Worm (Caenorhabditis elegans): ENCODE data around the gene nhr-94.

Gene nhr-94

DNA sequence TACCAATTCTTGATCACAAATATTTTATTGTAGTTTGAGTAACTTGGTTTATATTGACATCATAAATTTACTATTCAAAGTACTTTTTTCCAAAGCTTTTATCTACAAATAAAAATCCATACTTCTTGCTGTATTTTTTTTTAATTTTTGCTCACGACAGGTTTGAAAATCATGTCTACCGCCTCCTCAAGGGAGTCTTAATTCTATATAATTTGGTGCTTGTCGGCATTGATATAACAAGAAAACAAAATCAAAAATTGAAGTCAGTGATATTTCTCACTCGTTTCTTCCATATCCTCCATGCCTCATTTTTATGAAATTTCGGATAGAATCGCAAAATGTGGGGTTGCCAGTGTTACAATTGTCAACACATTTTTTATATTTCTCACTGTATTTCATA, 40.7 kb downstream of the nhr-94 start, which contains the start of gene str-47:
Gene str-47 (plus strand): TSS at position 301 of the 400 bp plus-strand sequence.
- TF ChIP-seq B0310.2 (tag; optimal IDR thresholded peaks at IDR 0.05) (no peak), scrt-1 (GFP tag; IDR thresholded peaks at IDR 0.05) (no peak), F13C5.2 (tag; optimal IDR thresholded peaks at IDR 0.05) (no peak), hmg-4 (GFP tag; optimal IDR thresholded peaks at IDR 0.05) (no peak), tra-4 (tag; optimal IDR thresholded peaks at IDR 0.05) (no peak), ceh-36 (tag; optimal IDR thresholded peaks at IDR 0.05) (no peak), aly-1 (tag; optimal IDR thresholded peaks at IDR 0.05) (no peak), pes-1 (GFP tag; IDR thresholded peaks at IDR 0.05) (no peak), sea-1 (GFP tag; conservative IDR thresholded peaks at IDR 0.05) (no peak), ceh-13 (GFP tag; optimal IDR thresholded peaks at IDR 0.05) (no peak), hmbx-1 (tag; optimal IDR thresholded peaks at IDR 0.05) (no peak), tbx-37 (GFP tag; conservative IDR thresholded peaks at IDR 0.05) (no peak), tbx-11 (GFP tag; IDR thresholded peaks at IDR 0.05) (no peak), ets-7 (tag; optimal IDR thresholded peaks at IDR 0.05) (no peak), ama-1 (optimal IDR thresholded peaks at IDR 0.05) (no peak), hnd-1 (tag; optimal IDR thresholded peaks at IDR 0.05) (no peak), flt-1 (GFP tag; IDR thresholded peaks at IDR 0.05) (no peak)

DNA sequence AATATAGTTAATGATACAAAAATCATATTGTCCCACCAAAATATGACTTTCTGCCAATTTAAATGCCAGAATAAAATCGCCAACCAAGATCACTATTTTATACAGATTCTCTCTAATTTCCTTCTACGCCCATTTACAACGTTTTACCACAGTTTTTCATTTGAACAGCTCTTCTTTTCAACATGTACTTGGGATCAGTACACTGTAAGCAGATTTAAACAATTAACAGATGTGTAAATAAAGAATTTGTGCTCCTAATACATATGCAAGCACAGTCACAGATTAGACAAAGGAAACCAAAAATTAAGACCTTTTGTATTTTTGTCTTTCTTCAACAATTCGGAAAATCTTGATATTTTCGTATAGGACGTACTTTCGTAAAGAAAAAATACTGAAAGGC, 42.7 kb downstream of the nhr-94 start, which contains the start of gene F07C4.11:
Gene F07C4.11 (minus strand): TSS at position 101 of the 400 bp plus-strand sequence.
- no peak for TF ChIP-seq tbx-37 (GFP tag; conservative IDR thresholded peaks at IDR 0.05)
- no peak for TF ChIP-seq hnd-1 (tag; optimal IDR thresholded peaks at IDR 0.05)
- TF ChIP-seq tbx-11 (GFP tag; IDR thresholded peaks at IDR 0.05), result no peak
- TF ChIP-seq ceh-36 (tag; optimal IDR thresholded peaks at IDR 0.05), result no peak
- no peak for TF ChIP-seq aly-1 (tag; optimal IDR thresholded peaks at IDR 0.05)
- TF ChIP-seq flt-1 (GFP tag; IDR thresholded peaks at IDR 0.05), result no peak
- TF ChIP-seq tra-4 (tag; optimal IDR thresholded peaks at IDR 0.05), result no peak
- no peak for TF ChIP-seq scrt-1 (GFP tag; IDR thresholded peaks at IDR 0.05)
- TF ChIP-seq ama-1 (optimal IDR thresholded peaks at IDR 0.05), result no peak
- TF ChIP-seq hmg-4 (GFP tag; optimal IDR thresholded peaks at IDR 0.05), result no peak
- TF ChIP-seq pes-1 (GFP tag; IDR thresholded peaks at IDR 0.05), result no peak
- TF ChIP-seq ets-7 (tag; optimal IDR thresholded peaks at IDR 0.05), result no peak
- TF ChIP-seq F13C5.2 (tag; optimal IDR thresholded peaks at IDR 0.05), result no peak
- TF ChIP-seq ceh-13 (GFP tag; optimal IDR thresholded peaks at IDR 0.05), result no peak

DNA sequence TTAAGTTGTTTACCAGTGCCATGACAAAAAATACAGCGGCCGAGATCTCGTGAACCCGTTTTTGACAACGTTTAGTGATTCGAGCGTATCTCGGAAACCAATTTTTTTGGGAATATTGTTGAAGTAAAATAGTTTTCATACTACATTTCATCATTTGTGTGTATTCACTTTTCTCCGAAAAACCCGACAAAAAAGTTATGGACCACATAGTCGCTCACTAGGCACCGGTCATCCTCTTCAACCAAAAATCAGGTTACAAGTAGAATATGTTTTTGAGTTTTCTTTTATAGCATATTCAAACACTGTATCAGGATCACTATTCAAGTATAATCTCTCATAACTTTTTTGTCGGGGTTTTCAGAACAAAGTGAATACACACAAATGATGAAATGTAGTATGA, 44.4 kb downstream of the nhr-94 start:
- no peak for TF ChIP-seq tra-4 (tag; optimal IDR thresholded peaks at IDR 0.05)
- TF ChIP-seq ets-7 (tag; optimal IDR thresholded peaks at IDR 0.05), result no peak
- no peak for TF ChIP-seq ceh-36 (tag; optimal IDR thresholded peaks at IDR 0.05)
- TF ChIP-seq tbx-11 (GFP tag; IDR thresholded peaks at IDR 0.05), result no peak
- no peak for TF ChIP-seq ama-1 (optimal IDR thresholded peaks at IDR 0.05)
- no peak for TF ChIP-seq hmg-4 (GFP tag; optimal IDR thresholded peaks at IDR 0.05)

DNA sequence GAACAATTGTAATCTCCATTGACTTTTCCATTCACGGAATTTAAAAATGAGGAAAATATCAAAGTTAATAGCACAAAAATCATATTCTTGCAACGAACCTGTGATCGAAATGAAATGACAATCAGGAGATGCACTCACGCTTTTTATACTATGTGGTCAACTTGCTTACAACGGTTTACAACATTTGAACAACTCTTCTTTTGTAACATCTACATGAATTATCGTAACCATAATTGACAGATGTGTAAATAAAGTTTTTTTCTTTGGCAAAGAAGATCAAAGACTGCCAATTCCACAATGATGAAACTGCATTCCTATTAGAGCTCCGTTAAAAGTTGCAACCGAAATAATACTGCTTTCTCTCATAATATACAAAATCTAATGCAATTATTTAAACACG, 46.3 kb downstream of the nhr-94 start, which contains the start of gene F07C4.10:
Gene F07C4.10 (minus strand): TSS at position 101 of the 400 bp plus-strand sequence.
- TF ChIP-seq scrt-1 (GFP tag; IDR thresholded peaks at IDR 0.05), result no peak
- no peak for TF ChIP-seq ceh-13 (GFP tag; optimal IDR thresholded peaks at IDR 0.05)
- TF ChIP-seq flt-1 (GFP tag; IDR thresholded peaks at IDR 0.05), result no peak
- TF ChIP-seq hmg-4 (GFP tag; optimal IDR thresholded peaks at IDR 0.05), result no peak
- TF ChIP-seq ceh-36 (tag; optimal IDR thresholded peaks at IDR 0.05), result no peak
- no peak for TF ChIP-seq B0310.2 (tag; optimal IDR thresholded peaks at IDR 0.05)
- no peak for TF ChIP-seq sea-1 (GFP tag; conservative IDR thresholded peaks at IDR 0.05)
- no peak for TF ChIP-seq ets-7 (tag; optimal IDR thresholded peaks at IDR 0.05)
- no peak for TF ChIP-seq aly-1 (tag; optimal IDR thresholded peaks at IDR 0.05)
- TF ChIP-seq tbx-11 (GFP tag; IDR thresholded peaks at IDR 0.05), result no peak
- no peak for TF ChIP-seq hmbx-1 (tag; optimal IDR thresholded peaks at IDR 0.05)

DNA sequence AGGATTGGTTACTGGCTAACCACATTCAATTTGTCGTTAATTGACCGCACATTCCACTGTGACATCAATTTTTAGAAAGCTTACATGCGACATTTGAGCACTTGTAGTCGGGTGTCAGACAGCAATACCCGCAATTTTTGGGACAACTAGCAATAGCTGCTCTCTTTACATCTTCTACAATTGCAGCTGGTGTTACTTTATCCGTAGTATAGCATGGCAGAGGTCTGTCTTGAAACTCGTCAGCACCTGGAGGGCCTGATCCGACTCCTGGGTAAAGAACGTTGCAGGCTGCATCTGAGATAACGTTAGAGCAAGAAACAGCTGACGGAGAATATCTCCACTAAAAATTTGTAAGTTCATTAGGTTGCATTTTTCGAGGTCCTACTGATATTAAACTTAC, 46.8 kb downstream of the nhr-94 start:
- no peak for TF ChIP-seq F13C5.2 (tag; optimal IDR thresholded peaks at IDR 0.05)
- no peak for TF ChIP-seq ceh-36 (tag; optimal IDR thresholded peaks at IDR 0.05)
- TF ChIP-seq sea-1 (GFP tag; conservative IDR thresholded peaks at IDR 0.05), result no peak
- no peak for TF ChIP-seq ceh-13 (GFP tag; optimal IDR thresholded peaks at IDR 0.05)
- TF ChIP-seq tra-4 (tag; optimal IDR thresholded peaks at IDR 0.05), result no peak
- no peak for TF ChIP-seq B0310.2 (tag; optimal IDR thresholded peaks at IDR 0.05)
- no peak for TF ChIP-seq flt-1 (GFP tag; IDR thresholded peaks at IDR 0.05)
- no peak for TF ChIP-seq pes-1 (GFP tag; IDR thresholded peaks at IDR 0.05)
- no peak for TF ChIP-seq hmbx-1 (tag; optimal IDR thresholded peaks at IDR 0.05)
- no peak for TF ChIP-seq ets-7 (tag; optimal IDR thresholded peaks at IDR 0.05)
- no peak for TF ChIP-seq ama-1 (optimal IDR thresholded peaks at IDR 0.05)
- no peak for TF ChIP-seq hnd-1 (tag; optimal IDR thresholded peaks at IDR 0.05)

DNA sequence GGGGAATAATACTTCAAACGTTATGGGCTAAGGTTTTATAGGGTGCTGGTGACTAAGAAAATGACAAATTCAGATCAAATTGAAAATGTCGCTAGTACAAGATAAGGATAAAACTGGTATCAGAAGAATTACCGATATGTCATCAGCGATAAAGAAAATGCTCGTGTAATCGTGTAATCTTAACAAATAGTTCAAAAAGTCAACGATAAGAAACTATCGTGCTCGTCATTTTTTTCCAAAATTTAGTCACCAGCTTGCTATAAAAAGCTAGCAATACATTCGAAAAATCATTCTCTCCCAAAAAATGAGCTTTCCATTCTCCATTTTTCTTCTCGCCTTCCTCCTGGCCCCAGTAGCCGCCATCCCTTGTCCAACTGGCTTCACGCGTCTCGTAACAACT, 48.3 kb downstream of the nhr-94 start, which contains the start of gene clec-45:
Gene clec-45 (plus strand): TSS at position 301 of the 400 bp plus-strand sequence.
- TF ChIP-seq ceh-36 (tag; optimal IDR thresholded peaks at IDR 0.05) (no peak), F13C5.2 (tag; optimal IDR thresholded peaks at IDR 0.05) (no peak), aly-1 (tag; optimal IDR thresholded peaks at IDR 0.05) (no peak), hmg-4 (GFP tag; optimal IDR thresholded peaks at IDR 0.05) (no peak), flt-1 (GFP tag; IDR thresholded peaks at IDR 0.05) (no peak), ama-1 (optimal IDR thresholded peaks at IDR 0.05) (no peak), hnd-1 (tag; optimal IDR thresholded peaks at IDR 0.05) (no peak), ceh-13 (GFP tag; optimal IDR thresholded peaks at IDR 0.05) (no peak), B0310.2 (tag; optimal IDR thresholded peaks at IDR 0.05) (no peak), scrt-1 (GFP tag; IDR thresholded peaks at IDR 0.05) (no peak), ets-7 (tag; optimal IDR thresholded peaks at IDR 0.05) (no peak), sea-1 (GFP tag; conservative IDR thresholded peaks at IDR 0.05) (no peak), tra-4 (tag; optimal IDR thresholded peaks at IDR 0.05) (no peak), tbx-11 (GFP tag; IDR thresholded peaks at IDR 0.05) (no peak), hmbx-1 (tag; optimal IDR thresholded peaks at IDR 0.05) (no peak), tbx-37 (GFP tag; conservative IDR thresholded peaks at IDR 0.05) (no peak), pes-1 (GFP tag; IDR thresholded peaks at IDR 0.05) (no peak)

DNA sequence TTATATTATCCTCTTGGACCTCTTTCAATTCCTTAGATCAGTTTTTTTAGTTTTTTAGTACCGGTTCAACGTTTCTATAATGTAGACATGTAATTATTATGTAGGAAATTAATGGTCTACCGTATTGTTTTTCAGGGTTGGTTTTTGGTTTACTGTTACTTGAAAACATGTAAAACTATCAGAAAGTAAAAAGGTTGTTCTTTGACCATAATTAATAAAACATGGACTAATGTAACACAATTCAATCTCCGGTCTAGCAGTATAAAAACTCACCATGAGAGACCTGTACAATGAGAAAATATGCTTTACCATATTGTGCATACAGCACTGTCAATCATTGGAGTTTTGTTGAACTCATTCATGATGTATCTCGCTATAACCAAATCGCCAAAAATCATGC, 50.7 kb downstream of the nhr-94 start, which contains the start of gene srd-29:
Gene srd-29 (plus strand): TSS at position 301 of the 400 bp plus-strand sequence.
- TF ChIP-seq sea-1 (GFP tag; conservative IDR thresholded peaks at IDR 0.05) (no peak), scrt-1 (GFP tag; IDR thresholded peaks at IDR 0.05) (no peak), B0310.2 (tag; optimal IDR thresholded peaks at IDR 0.05) (no peak), hnd-1 (tag; optimal IDR thresholded peaks at IDR 0.05) (no peak), tbx-37 (GFP tag; conservative IDR thresholded peaks at IDR 0.05) (no peak), ceh-36 (tag; optimal IDR thresholded peaks at IDR 0.05) (no peak)
